Worm (Caenorhabditis elegans) whole organism, early embryonic: ENCODE measurements around the gene str-27.
"Not testable (repeated sequence)": the region's sequence is repeated elsewhere in the genome, so short reads cannot be mapped to it uniquely, and the experiment has no call there.

ENCODE experiments used
- B0310.2 ChIP-seq: sonication (generic microtip); optimal IDR thresholded peaks from 2 replicates; lab custom pipeline; 2016; ENCODE audit warnings: mild to moderate bottlenecking, missing genetic modification characterization, missing compliant biosample characterization
- F13C5.2 ChIP-seq: sonication (generic microtip); optimal IDR thresholded peaks from 2 replicates; lab custom pipeline; 2017; ENCODE audit warnings: mild to moderate bottlenecking, missing genetic modification characterization, inconsistent platforms, missing compliant biosample characterization
- aly-1 ChIP-seq: sonication (generic microtip); optimal IDR thresholded peaks from 2 replicates; lab custom pipeline; 2016; ENCODE audit warnings: missing genetic modification characterization, missing compliant biosample characterization
- ama-1 ChIP-seq: fragments of 150-350 bp; optimal IDR thresholded peaks from 2 replicates; lab custom pipeline; 2014
- ceh-13 ChIP-seq: fragments of 200-800 bp; sonication (Bioruptor generic); optimal IDR thresholded peaks from 2 replicates; lab custom pipeline; 2018; ENCODE audit warnings: mild to moderate bottlenecking, missing genetic modification characterization, missing compliant biosample characterization
- ceh-36 ChIP-seq: sonication (generic microtip); optimal IDR thresholded peaks from 2 replicates; lab custom pipeline; 2016; ENCODE audit warnings: missing genetic modification characterization, inconsistent platforms, missing compliant biosample characterization
- ets-7 ChIP-seq: sonication (generic microtip); optimal IDR thresholded peaks from 2 replicates; lab custom pipeline; 2016; ENCODE audit warnings: missing genotype, missing genetic modification characterization, missing compliant biosample characterization
- flt-1 ChIP-seq: fragments of 200-800 bp; sonication (Bioruptor generic); IDR thresholded peaks from 2 replicates; pipeline ENCODE4 v1.3.6; 2022; ENCODE audit warnings: missing genetic modification characterization, missing compliant biosample characterization
- hmbx-1 ChIP-seq: sonication (generic microtip); optimal IDR thresholded peaks from 2 replicates; lab custom pipeline; 2016; ENCODE audit warnings: mild to moderate bottlenecking, missing genetic modification characterization, missing compliant biosample characterization
- hmg-4 ChIP-seq: fragments of 200-800 bp; sonication (Bioruptor generic); optimal IDR thresholded peaks from 2 replicates; lab custom pipeline; 2018; ENCODE audit warnings: mild to moderate bottlenecking, missing genetic modification characterization, missing compliant biosample characterization
- hnd-1 ChIP-seq: sonication (generic microtip); optimal IDR thresholded peaks from 2 replicates; lab custom pipeline; 2016; ENCODE audit warnings: missing genetic modification characterization, missing compliant biosample characterization
- pes-1 ChIP-seq: fragments of 200-800 bp; sonication (Bioruptor generic); IDR thresholded peaks from 2 replicates; pipeline ENCODE4 v1.3.6; 2022; ENCODE audit warnings: missing genetic modification reagents, missing genetic modification characterization, missing compliant biosample characterization
- scrt-1 ChIP-seq: fragments of 200-800 bp; sonication (Bioruptor generic); IDR thresholded peaks from 2 replicates; pipeline ENCODE4 v1.3.6; 2022; ENCODE audit warnings: missing genetic modification characterization, missing compliant biosample characterization
- sea-1 ChIP-seq: fragments of 200-800 bp; sonication (Bioruptor generic); conservative IDR thresholded peaks from 2 replicates; pipeline ENCODE4 v1.3.6; 2022; ENCODE audit warnings: missing genetic modification characterization, missing compliant biosample characterization
- tbx-11 ChIP-seq: fragments of 200-800 bp; sonication (Bioruptor generic); IDR thresholded peaks from 2 replicates; pipeline ENCODE4 v1.3.6; 2022; ENCODE audit warnings: missing genetic modification characterization, missing compliant biosample characterization
- tbx-37 ChIP-seq: fragments of 200-800 bp; sonication (Bioruptor generic); conservative IDR thresholded peaks from 2 replicates; pipeline ENCODE4 v1.3.6; 2022; ENCODE audit warnings: missing genetic modification reagents, missing genetic modification characterization, missing compliant biosample characterization
- tra-4 ChIP-seq: sonication (generic microtip); optimal IDR thresholded peaks from 2 replicates; lab custom pipeline; 2017; ENCODE audit warnings: missing genetic modification characterization, missing compliant biosample characterization

The str-27 gene

DNA sequence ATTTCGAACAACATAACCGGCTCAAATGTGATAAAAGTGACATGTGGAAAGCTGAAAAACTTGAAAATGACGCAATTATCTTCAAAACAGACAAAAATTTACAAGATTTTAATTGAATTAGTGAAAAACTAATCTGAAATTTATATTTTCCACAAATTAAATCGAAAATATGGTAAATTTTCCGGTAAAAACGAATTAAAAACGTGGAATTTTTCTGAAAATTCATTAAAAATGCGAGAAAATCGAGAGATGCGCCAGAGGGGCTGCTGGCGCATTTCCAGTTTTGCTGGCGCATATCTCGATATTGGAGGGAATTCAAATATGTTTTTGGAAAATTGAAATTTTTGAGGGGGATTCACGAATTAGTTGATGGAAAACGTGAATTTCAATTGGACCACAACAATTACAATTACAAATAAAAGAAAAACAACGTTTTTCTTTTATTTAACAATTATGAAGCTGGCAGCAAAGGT is 30.5 kb upstream of the str-27 start, which contains the start of the genes haf-3 and F57A10.2:
Gene haf-3 (minus strand): TSS at position 51 of the 473 bp plus-strand sequence.
Gene F57A10.2 (plus strand): TSS at position 454 of the 473 bp plus-strand sequence.
- TF ChIP-seq hmg-4 (GFP tag; lab: Kevin White, UChicago) (no peak), aly-1 (tag; lab: Kevin White, UChicago) (no peak), ama-1 (no peak), ets-7 (tag; lab: Kevin White, UChicago) (no peak), sea-1 (GFP tag; lab: Robert Waterston, UW) (no peak), hmbx-1 (tag; lab: Kevin White, UChicago) (no peak), F13C5.2 (tag; lab: Kevin White, UChicago) (peak; percentile 66), scrt-1 (GFP tag; lab: Robert Waterston, UW) (no peak), B0310.2 (tag; lab: Kevin White, UChicago) (no peak), hnd-1 (no peak), tra-4 (no peak), ceh-36 (no peak), flt-1 (GFP tag; lab: Robert Waterston, UW) (0 out of 2 replicates have a peak, but pooled peaks have one; percentile 13)

DNA sequence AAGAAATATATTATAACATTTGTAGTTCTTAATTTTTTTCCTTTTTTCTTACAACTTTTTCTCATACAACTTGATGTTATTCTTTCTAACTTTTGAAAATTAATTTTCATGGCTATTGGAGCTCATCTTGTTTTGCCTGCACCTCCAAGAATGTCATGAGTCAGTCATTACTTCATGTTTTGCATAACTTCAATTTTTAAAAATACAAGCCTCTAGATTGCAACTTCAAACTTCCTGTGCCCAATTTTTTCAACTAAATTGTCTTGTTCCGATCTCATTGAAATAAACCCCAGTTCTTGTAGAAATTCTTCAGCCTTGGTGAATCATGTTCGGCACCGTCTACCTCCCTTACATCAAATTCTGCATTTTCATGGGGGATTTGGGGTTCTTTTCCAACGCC is 22.8 kb upstream of the str-27 start, which contains the start of gene str-9:
Gene str-9 (plus strand): TSS at position 301 of the 400 bp plus-strand sequence.
- TF ChIP-seq hnd-1 (no peak), ceh-36 (no peak), hmbx-1 (tag; lab: Kevin White, UChicago) (no peak), tra-4 (no peak)

DNA sequence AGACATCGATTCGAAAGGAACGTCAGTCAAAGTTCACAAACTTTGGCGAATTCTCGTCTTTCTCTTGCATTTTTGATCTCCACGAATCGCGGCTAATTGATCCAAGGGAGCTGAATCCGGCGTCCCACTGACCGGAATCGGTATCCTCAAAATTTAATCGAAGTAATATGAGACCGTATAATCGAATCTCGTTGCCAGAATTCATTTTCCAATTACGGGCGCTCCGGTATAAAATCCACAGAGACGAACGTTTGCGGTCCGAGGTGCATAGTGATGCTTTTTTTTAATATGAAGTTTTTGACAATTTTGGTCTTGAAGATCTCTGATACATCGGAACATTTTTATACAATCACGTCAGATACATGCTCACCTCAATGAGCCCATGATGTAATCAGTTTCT is 22.0 kb upstream of the str-27 start:
- TF ChIP-seq B0310.2 (tag; lab: Kevin White, UChicago) (no peak), sea-1 (GFP tag; lab: Robert Waterston, UW) (no peak), ama-1 (no peak), F13C5.2 (tag; lab: Kevin White, UChicago) (no peak), ets-7 (tag; lab: Kevin White, UChicago) (no peak), tbx-37 (GFP tag; lab: Robert Waterston, UW) (no peak)

DNA sequence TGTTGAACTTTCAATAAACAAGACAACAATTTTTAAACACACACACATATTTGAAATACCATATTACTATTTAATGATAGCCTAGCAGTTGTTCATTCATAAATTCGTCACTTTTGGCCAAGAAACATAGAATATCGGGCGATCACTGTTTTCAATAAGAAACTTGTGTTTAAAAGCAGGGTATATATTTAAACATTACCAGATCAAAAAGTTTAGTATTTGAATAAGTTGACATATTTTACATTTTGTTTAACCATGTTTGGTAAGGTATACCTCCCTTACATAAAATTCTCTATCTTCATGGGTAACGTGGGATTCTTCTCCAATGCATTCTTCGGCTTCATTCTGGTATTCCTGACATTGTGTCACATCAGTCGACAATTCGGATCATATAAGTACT is 19.1 kb upstream of the str-27 start, which contains the start of gene str-8:
Gene str-8 (plus strand): TSS at position 301 of the 400 bp plus-strand sequence.
- TF ChIP-seq hnd-1; scrt-1 (GFP tag; lab: Robert Waterston, UW); ets-7 (tag; lab: Kevin White, UChicago): not testable (repeated sequence)

DNA sequence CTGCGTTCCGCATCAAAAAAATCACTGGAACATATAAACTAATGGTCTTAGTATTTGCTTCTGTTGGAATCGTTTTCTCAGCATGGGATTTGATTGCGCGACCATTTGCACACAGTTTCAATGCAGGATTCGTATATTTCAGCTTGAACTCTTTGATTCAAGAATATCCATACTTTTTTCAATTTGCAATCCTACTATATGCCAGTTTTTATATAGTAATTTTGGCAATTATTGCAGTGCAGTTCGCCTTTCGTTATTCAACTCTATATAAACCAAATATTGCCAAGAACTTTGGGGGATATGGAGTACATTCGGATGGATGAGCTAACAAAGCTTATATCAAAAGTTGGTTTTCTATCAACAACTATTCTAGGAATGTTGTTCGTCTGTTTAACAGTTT is 17.3 kb upstream of the str-27 start, which contains the start of gene str-5:
Gene str-5 (plus strand): TSS at position 301 of the 400 bp plus-strand sequence.
- not testable (repeated sequence) for TF ChIP-seq aly-1 (tag; lab: Kevin White, UChicago); ceh-36; ceh-13 (GFP tag; lab: Kevin White, UChicago)

DNA sequence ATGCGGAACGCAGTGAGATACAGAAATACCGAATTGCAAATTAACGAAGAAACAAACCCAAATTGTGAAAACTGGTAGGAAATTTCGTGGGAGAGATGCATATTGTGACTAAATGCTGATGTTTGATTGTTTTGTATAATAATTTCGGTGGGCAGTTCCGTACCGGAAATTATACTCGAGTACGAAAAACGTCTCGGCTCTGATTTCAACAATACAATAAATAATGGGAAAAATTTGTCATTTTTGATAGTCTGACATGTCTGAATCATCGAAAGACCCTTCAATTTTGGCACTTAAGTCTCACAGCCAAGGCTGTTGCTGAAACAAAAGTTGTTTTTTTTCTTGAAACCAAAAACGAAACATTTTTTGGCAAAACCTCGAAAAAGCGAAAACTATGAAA is 16.4 kb upstream of the str-27 start, which contains the start of gene str-43:
Gene str-43 (minus strand): TSS at position 101 of the 400 bp plus-strand sequence.
- TF ChIP-seq F13C5.2 (tag; lab: Kevin White, UChicago) (no peak), hmbx-1 (tag; lab: Kevin White, UChicago) (no peak), tbx-11 (GFP tag; lab: Robert Waterston, UW) (no peak), sea-1 (GFP tag; lab: Robert Waterston, UW) (no peak), B0310.2 (tag; lab: Kevin White, UChicago) (no peak), tra-4 (no peak), ceh-36 (no peak), hmg-4 (GFP tag; lab: Kevin White, UChicago) (no peak), aly-1 (tag; lab: Kevin White, UChicago) (no peak), pes-1 (no peak), tbx-37 (GFP tag; lab: Robert Waterston, UW) (no peak), scrt-1 (GFP tag; lab: Robert Waterston, UW) (no peak)

DNA sequence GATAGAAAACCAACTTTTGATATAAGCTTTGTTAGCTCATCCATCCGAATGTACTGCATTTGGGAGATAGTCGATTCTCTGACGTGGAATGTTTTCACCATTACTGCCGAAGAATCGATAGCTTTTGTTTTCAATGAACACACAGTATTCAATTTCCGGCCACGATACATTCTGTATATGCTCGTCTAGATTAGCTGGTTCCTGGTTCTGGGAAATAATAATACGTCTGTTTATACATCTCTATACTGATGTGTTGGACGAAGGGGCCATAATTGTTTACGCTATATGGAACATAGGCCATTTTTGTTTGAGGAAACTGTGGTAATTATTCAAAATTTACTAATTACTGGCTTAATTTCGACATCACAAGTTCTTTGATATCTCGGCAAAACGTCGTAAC is 14.5 kb upstream of the str-27 start, which contains the start of gene str-6:
Gene str-6 (minus strand): TSS at position 101 of the 400 bp plus-strand sequence.
- TF ChIP-seq B0310.2 (tag; lab: Kevin White, UChicago) (no peak), tra-4 (no peak), ceh-13 (GFP tag; lab: Kevin White, UChicago) (no peak), ama-1 (no peak), scrt-1 (GFP tag; lab: Robert Waterston, UW) (no peak), pes-1 (no peak), aly-1 (tag; lab: Kevin White, UChicago) (no peak), ceh-36 (no peak)

DNA sequence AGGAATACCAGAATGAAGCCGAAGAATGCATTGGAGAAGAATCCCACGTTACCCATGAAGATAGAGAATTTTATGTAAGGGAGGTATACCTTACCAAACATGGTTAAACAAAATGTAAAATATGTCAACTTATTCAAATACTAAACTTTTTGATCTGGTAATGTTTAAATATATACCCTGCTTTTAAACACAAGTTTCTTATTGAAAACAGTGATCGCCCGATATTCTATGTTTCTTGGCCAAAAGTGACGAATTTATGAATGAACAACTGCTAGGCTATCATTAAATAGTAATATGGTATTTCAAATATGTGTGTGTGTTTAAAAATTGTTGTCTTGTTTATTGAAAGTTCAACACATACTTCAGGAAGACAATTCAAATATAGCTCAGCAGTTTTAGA is 12.7 kb upstream of the str-27 start, which contains the start of gene T23D5.8:
Gene T23D5.8 (minus strand): TSS at position 101 of the 400 bp plus-strand sequence.
- TF ChIP-seq scrt-1 (GFP tag; lab: Robert Waterston, UW); tra-4; hmbx-1 (tag; lab: Kevin White, UChicago): not testable (repeated sequence)

DNA sequence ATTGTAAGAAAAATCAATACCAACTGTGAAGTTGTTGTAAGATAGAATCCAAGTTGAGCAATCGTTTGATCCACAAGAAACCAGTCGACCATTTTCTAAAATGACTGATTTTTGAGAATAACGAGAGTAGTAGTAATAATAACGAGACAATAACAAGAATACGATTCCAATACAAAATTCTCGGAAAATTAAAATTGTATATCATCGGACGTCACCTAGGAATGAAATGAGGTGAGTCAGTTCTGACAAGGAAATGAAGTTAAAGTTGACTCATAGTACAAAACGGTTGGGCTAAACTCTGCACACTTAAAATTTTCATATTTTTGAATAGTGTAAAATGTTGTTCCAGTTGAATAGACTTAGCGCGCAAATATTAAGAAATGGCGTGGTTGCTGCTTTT is 8.7 kb upstream of the str-27 start, which contains the start of gene str-19:
Gene str-19 (minus strand): TSS at position 101 of the 400 bp plus-strand sequence.
- TF ChIP-seq scrt-1 (GFP tag; lab: Robert Waterston, UW); hmg-4 (GFP tag; lab: Kevin White, UChicago); aly-1 (tag; lab: Kevin White, UChicago): not testable (repeated sequence)
